Worm (Caenorhabditis elegans) whole organism, dauer: Measurements from ENCODE around the gene F21A3.2.

Source experiments
- unc-62 ChIP-seq: sonication (generic microtip); optimal IDR thresholded peaks from 2 replicates; lab custom pipeline; 2017; ENCODE audit warnings: missing biosample characterization, missing genetic modification reagents, missing genetic modification characterization

Gene F21A3.2

DNA sequence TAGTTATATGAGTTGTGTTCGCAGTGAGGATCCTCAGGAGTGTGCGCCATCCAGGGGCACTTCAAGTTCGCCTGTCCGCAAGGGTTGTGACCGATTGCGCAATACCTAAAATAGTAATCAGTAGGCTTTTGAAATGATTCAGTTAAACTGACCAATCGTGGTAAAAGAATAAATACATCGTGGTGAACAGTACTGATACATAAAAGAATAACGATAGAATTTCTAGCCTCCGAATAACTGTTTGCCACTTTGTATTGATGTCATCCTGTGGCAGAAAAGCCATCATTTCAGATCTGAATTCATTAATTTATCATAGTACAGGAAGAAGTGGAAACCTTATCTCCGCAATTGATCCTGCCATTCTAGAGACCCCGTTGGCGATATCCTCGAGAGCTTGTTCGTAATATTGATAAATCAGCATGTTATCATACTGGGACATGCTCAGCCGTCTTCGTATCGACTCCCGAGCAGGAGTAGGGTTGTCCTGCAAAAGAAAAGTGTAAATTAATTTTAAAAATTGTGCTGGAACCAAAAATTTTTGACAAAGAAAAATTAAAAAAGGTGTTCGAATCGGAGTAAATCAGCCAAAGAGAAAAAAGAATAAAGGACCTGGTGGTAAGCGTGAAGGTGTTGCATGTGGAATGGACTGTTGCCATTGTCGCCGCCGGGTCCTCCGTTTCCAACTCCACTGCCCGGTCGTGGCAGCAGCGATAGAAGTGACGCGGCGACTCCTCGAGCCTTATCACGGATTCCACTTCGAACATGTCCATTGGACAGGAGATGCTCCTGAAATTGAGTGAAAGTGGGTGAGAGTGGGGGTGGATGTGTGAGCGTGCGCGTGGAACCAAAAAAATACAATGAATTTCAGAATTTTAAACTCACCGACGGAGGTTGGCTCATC, 20.7 kb downstream of the F21A3.2 start:
- TF ChIP-seq unc-62 = no peak

DNA sequence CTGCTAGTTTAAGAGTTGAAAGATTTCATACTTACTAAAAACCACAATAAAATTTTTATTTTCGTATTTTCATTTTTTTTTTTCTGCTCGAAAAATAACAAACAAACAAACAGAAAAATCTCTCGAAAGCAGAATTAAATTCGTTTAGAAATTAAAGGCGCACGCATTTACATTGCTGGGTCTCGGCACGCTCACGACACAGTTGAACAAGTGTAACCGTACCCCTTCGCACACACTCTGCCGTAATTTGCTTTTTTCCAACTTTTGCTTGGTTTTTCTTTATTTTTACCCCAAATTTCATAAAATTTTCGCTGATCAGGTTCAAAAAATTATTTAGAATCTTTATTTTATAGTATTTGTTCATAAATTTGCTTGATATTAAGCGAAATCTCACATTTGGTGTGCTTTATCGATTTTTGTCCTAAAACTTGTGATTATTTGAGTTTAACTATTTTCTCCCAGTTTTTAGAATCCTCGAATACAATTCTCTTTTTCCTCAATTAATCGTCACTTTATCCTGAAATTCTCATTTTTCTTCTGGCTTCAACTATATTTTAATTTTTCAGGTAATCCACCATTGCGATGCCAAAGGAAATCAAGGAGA, 22.0 kb downstream of the F21A3.2 start, which contains the start of gene rpl-38:
Gene rpl-38, plus strand, starts transcription at position 554 of the 604 bp plus-strand sequence.
- TF ChIP-seq unc-62 = no peak

DNA sequence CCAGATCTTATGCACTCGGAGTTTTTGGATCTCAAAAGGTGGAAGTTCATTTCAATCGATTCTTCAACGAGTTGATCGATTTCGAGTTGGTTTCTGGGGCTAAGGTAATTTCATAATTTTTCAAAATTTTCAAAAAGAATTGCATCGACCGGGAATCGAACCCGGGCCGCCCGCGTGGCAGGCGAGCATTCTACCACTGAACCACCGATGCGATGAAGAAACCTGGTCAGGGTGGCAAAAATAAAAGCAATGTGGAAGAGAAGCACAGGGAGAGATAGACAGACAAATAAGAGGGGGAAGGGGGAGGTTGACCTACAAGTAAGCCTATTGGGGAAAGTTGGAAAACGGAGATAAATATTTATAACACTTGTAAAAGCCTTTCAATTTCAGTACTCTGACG, 28.7 kb downstream of the F21A3.2 start:
- no peak for TF ChIP-seq unc-62

DNA sequence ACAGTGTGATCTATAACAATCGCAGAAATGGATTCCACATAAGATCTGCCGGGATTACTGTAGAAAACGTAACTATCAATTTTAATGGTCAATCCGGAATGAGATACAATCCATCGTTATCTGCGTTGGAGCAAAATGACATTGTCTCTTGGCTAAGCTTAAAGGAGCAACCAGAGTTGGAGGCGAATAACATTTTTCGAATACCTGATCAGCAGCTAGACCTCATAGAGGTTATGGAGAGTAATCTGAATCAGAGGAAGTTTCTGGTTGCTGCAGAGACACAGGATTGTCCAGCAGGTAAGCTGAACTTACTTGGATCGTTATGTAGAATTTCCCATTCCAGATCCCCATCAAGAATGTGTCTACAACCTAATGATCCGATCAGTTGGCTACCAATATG, 30.2 kb downstream of the F21A3.2 start:
- no peak for TF ChIP-seq unc-62

DNA sequence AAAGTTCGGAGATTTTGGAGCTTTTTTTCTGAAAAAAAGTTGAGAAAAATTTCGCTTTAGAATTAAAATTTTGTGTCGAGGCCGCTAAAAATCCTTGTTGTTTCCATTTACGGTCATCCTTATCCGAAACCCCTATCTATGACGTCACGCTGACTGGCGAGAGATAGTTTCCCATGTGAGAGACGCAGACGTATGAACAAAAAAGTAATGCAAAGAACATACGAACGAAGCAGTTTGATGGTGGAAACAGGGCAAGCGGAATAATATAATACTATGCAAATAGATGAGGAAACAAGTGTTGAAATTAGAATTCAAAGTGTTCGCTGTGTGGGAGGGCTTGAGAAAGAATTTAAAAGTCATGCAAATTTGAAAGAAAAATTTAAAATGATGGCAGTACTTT, 34.7 kb downstream of the F21A3.2 start:
- no peak for TF ChIP-seq unc-62

DNA sequence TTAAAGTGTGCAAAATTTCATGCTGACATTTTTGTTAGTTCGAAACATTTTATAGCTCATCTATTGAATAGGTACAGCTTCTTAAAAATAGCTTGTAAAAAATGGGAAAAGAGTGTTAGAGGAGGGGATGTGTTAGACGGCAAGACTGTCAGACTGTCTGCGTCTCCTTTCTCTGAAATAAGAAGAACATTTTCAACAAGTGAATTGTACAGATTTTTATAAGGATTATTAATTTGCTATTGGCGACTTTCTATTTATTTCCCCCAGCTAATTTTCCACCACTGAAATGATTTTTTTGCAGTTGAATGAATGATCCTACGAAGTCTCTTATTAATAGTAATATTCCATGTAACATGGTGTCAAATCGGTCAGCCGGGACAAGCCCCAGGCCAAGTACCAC, 35.3 kb downstream of the F21A3.2 start, which contains the start of gene C06B8.7:
Gene C06B8.7, plus strand, starts transcription at position 301 of the 400 bp plus-strand sequence.
- TF ChIP-seq unc-62 = no peak

DNA sequence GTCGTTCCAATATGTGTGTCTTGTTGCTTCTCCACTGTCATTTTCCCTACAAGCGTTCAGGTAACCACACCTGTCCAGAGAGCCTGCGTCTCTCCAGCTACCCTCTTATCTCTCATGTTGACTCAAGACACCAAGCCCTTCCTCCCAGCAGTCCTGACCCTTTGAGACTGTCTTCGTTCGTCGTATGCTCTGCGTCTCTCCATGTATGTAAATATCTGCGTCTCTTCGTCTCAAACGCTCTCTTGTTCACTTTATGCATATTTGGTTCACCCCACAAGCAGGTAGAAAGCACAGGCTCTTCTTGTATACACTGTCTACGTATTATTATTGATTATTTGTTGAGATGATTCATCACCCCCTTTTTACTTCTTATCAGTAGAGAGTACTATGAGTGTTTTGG, 36.0 kb downstream of the F21A3.2 start:
- TF ChIP-seq unc-62 = no peak

DNA sequence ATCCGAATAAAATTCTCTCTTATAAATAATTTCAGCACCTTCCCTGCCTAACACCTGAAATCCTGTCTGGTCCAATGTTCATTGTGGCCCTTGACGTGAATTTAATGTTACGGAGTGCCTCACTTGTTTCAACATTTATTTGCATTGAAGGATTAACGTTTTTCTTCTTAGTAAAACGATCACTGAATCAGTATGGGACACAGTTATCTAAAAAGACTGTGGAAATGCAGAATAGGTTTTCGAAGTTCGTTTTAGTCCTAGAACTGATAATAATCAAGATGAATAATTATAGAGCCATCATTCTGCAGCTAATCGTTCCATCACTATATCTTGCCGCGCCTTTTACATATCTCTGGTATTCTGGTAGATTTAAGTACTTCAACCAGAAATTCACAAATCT, 38.6 kb downstream of the F21A3.2 start, which contains the start of gene srh-219:
Gene srh-219, plus strand, starts transcription at position 301 of the 400 bp plus-strand sequence.
- TF ChIP-seq unc-62 = no peak

DNA sequence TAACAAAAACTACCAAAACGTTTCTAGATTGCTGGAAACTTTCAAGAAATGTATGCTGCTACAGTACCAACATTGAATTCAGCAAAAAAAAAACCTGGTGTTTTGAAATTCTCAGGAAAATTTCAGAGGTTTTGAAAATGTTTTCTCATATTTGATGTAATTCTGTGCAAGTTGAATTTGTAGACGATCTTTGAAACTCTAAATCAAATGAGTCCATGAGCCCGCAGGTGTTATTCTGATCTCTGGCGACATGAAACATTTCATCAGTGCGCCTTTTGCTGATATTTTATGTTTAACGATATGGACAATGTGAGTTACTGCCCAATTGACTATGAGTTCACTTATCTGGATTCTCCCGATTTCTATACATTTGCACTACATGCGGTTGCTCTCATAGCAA, 40.1 kb downstream of the F21A3.2 start, which contains the start of gene srh-218:
Gene srh-218, plus strand, starts transcription at position 301 of the 400 bp plus-strand sequence.
- no peak for TF ChIP-seq unc-62

DNA sequence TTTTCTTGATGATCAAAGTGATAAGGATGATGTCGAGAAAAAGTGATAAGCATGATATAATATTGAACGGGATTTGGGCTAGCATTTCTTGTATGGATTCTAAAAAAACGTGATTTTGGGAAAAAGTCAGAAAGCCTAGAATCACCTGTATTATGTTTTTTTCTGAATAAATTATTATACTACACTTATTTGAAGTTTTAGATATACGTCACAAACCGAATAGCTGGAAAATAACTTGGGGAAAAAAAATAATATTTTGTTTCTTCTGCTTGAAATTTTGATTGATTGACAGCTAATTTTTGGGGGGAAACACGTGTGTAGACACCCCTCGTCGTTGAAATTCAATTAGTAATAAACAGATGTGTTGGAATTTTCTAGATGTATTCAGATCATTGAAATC, 41.2 kb downstream of the F21A3.2 start, which contains the start of gene str-264:
Gene str-264, minus strand, starts transcription at position 101 of the 400 bp plus-strand sequence.
- no peak for TF ChIP-seq unc-62

DNA sequence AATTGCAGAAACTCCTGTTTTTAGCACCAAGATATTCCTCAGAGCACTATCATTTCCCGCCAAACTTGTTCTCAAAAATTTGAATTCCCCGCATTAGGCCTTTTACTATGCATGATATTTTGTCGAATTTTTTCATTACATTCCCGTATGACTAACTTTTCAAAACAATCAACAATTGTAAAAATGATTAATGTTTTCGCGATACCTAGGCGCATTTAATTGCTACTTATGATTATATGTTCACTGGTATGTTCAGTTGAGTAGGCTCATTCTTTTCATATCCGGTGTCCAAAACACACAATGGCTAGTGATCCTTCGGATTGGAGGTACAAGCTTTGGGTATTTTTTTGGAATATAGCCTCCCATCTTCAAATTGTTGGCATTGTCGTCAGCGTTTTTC, 46.0 kb downstream of the F21A3.2 start, which contains the start of gene srw-21:
Gene srw-21, plus strand, starts transcription at position 301 of the 400 bp plus-strand sequence.
- no peak for TF ChIP-seq unc-62

DNA sequence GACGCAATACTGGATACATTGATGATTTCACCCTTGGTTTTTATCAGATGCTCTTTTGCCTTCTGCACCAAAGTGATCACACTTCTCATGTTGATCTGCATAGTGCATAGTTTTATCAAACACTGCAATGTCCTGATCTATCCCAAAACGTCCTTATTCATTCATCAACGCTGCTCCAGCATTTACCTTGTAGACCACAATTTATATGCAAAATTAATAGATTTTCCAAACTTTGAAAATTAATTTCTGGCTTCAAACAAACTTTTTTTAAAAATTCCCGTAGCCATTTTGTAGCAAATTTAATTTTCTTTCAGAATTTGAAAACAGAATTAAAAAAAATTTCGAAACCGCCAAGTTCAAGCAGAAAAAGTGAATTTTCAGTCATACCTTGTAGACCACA, 49.2 kb downstream of the F21A3.2 start, which contains the start of gene C06B8.3:
Gene C06B8.3, minus strand, starts transcription at position 101 of the 400 bp plus-strand sequence.
- no peak for TF ChIP-seq unc-62
